Fruit fly (Drosophila melanogaster) whole organism: Measurements from ENCODE around the gene Ubc7.

Source experiments
- Dll ChIP-seq: fragments of >200 bp; optimal IDR thresholded peaks from 2 replicates; lab custom pipeline; 2017
- pan ChIP-seq: fragments of >200 bp; optimal IDR thresholded peaks from 2 replicates; lab custom pipeline; 2017

DNA sequence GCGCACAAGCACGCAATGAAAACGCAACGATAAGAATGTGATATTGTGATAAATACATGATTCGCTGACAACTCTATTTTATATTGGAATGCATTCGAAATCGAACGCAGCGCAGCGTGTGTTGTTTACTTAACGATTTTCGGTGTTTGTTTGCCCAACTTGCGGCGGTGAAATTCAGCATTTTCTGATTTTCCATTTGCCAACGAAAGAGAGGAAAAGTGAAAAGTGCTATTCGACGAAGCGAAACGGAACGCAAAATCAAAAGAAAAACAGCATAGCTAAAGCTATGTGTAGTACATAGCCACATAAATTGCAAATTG, 47.6 kb downstream of the Ubc7 start:
- TF ChIP-seq pan (no peak), Dll (no peak)
